Fruit fly (Drosophila melanogaster) whole organism, pupa: Measurements from ENCODE around the gene ewg.

Experiments used
- CG10348 ChIP-seq: fragments of 200-800 bp; sonication (Bioruptor generic); IDR thresholded peaks from 2 replicates; pipeline ENCODE4 v1.3.6; 2022; ENCODE audit warnings: missing biosample characterization, missing genetic modification characterization
- CG12605 ChIP-seq: fragments of 200-800 bp; sonication (Bioruptor generic); IDR thresholded peaks from 2 replicates; pipeline ENCODE4 v1.3.6; 2022; ENCODE audit warnings: missing biosample characterization, missing genetic modification characterization
- CG13204 ChIP-seq: fragments of 200-800 bp; sonication (Bioruptor generic); optimal IDR thresholded peaks from 2 replicates; lab custom pipeline; 2018; ENCODE audit warnings: missing biosample characterization, mild to moderate bottlenecking, missing genetic modification characterization, moderate library complexity
- CG14655 ChIP-seq: fragments of 200-800 bp; sonication (Bioruptor generic); optimal IDR thresholded peaks from 3 replicates; lab custom pipeline; 2017; ENCODE audit warnings: mild to moderate bottlenecking, missing biosample characterization, missing genetic modification reagents, missing genetic modification characterization
- D1 ChIP-seq: fragments of 200-800 bp; sonication (Bioruptor generic); optimal IDR thresholded peaks from 2 replicates; lab custom pipeline; 2018; ENCODE audit warnings: missing biosample characterization, mild to moderate bottlenecking, missing genetic modification characterization, moderate library complexity
- EcR ChIP-seq: fragments of 200-800 bp; sonication (Bioruptor generic); optimal IDR thresholded peaks from 3 replicates; lab custom pipeline; 2019; ENCODE audit warnings: missing biosample characterization, missing genetic modification characterization, mild to moderate bottlenecking, moderate library complexity, missing genetic modification reagents
- Ets98B ChIP-seq: fragments of 200-800 bp; sonication (Bioruptor generic); IDR thresholded peaks from 2 replicates; pipeline ENCODE4 v1.3.6; 2022; ENCODE audit warnings: missing biosample characterization, missing genetic modification characterization
- gl ChIP-seq: fragments of 200-800 bp; sonication (Bioruptor generic); optimal IDR thresholded peaks from 2 replicates; lab custom pipeline; 2018; ENCODE audit warnings: missing biosample characterization, mild to moderate bottlenecking, missing genetic modification characterization

Gene ewg

DNA sequence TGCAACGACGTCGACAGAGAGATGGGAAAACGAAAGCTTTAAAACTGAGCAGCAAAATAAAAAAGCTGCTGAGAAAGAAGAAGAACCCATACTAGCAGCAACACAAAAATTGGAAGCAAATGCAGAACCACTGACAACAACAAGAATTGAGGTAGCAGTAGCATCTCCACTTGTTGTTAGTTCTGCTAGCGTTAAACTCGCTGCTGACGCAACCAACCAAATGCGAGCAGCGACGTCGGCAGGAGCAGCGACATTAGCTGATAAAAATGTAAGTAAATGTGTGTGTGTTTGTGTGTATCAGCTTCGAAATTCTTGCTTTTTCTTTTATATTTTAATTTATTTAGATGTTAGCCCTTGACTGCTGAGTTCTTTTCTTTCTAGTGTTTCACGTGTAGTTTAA, 32.2 kb downstream of the ewg start:
- TF ChIP-seq CG14655 (no peak), CG10348 (GFP tag; lab: Robert Waterston, UW) (no peak), CG13204 (GFP tag; lab: Kevin White, UChicago) (no peak), gl (tag; lab: Kevin White, UChicago) (no peak), Ets98B (GFP tag; lab: Robert Waterston, UW) (no peak)

DNA sequence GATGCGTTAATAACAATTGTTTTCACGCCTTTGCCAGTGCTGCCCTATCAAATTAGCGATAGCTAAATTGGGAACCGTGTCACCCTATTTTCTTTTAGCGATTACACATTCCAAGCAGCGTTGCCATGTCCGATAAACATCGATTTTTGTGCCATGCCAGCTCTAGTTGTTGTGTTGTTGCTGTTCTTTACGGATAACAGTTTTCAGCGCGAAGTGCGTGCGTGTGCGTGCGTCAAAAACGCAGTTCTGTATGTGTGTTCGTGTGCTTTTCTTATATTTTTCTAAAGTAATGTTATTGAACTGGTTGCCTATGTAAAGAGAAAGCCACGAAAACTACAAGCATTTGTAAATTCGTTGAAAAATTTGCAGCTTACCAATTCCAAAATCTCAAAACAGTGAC, 33.7 kb downstream of the ewg start, which contains the start of the genes CG3038 and G9a:
Gene CG3038, minus strand, starts transcription at position 55 of the 400 bp plus-strand sequence.
Gene G9a, plus strand, starts transcription at position 177 of the 400 bp plus-strand sequence.
- TF ChIP-seq D1 (tag; lab: Kevin White, UChicago) (no peak), CG12605 (GFP tag; lab: Robert Waterston, UW) (no peak), EcR (GFP tag; lab: Kevin White, UChicago) (peak; percentile 54), CG13204 (GFP tag; lab: Kevin White, UChicago) (no peak)
